Worm (Caenorhabditis elegans): ENCODE data around the gene pigb-1.

Gene pigb-1

DNA sequence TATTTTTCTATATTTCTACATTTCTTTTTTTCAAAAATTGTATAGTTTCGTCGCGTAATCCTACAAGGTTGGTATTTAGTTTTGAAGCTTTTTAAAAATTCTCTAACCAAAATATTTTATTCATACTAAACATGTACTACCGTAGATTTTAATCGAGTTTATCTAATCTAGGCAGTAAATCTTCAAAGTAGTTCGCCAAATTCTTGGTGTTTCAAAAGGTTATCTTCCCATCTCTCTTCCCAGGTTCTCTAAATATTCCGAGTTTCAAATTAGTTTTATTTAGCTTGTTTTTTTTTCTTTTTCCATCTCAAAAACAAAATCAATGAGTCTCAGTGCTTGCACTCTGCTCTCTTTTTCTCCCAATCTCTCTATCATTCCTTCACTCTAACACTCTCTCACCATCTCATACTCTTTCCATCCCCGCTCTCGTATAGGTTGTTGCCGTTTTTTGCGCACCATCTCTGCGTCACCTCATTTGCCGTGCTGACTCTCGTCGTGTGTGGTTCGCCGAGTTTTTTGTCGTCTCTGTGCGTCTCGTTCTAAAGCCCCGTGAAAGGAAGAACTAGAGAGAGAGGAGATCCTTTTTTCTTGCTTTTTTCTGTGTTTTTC is 24.2 kb upstream of the pigb-1 start (continued):
- peak; percentile 21 to 76 for TF ChIP-seq lsy-2 (tag; optimal IDR thresholded peaks at IDR 0.05)
- TF ChIP-seq nhr-10 (tag; optimal IDR thresholded peaks at IDR 0.05): no peak
- peak; percentile 14 for TF ChIP-seq gmeb-1 (tag; optimal IDR thresholded peaks at IDR 0.05)
- TF ChIP-seq nhr-25 (tag; optimal IDR thresholded peaks at IDR 0.05): peak; percentile 58
- TF ChIP-seq lin-11 (tag; optimal IDR thresholded peaks at IDR 0.05): no peak
- peak; percentile 59 for TF ChIP-seq sem-4 (tag; optimal IDR thresholded peaks at IDR 0.05)
- TF ChIP-seq ceh-16 (tag; optimal IDR thresholded peaks at IDR 0.05): peak; percentile 69

- TF ChIP-seq aly-2 (tag; optimal IDR thresholded peaks at IDR 0.05): no peak
- no peak for TF ChIP-seq snpc-4 (tag; optimal IDR thresholded peaks at IDR 0.05)
- no peak for TF ChIP-seq dmd-4 (tag; optimal IDR thresholded peaks at IDR 0.05)
- no peak for TF ChIP-seq unc-55 (GFP tag; optimal IDR thresholded peaks at IDR 0.05)
Measured at ce11 chrII:5016144-5016543, 23.3 kb upstream of the pigb-1 start.

ce11 chrII:5014399-5014798 is 21.5 kb upstream of the pigb-1 start, which contains the start of gene F59A6.2:
TSS of gene F59A6.2 (plus strand) at chrII:5014699.
- TF ChIP-seq skn-1 (tag; optimal IDR thresholded peaks at IDR 0.05) (no peak), dmd-4 (tag; optimal IDR thresholded peaks at IDR 0.05) (no peak), ztf-4 (tag; optimal IDR thresholded peaks at IDR 0.05) (no peak), zag-1 (tag; optimal IDR thresholded peaks at IDR 0.05) (no peak), lin-11 (tag; optimal IDR thresholded peaks at IDR 0.05) (no peak), ztf-1 (GFP tag; conservative IDR thresholded peaks at IDR 0.05) (no peak)

DNA sequence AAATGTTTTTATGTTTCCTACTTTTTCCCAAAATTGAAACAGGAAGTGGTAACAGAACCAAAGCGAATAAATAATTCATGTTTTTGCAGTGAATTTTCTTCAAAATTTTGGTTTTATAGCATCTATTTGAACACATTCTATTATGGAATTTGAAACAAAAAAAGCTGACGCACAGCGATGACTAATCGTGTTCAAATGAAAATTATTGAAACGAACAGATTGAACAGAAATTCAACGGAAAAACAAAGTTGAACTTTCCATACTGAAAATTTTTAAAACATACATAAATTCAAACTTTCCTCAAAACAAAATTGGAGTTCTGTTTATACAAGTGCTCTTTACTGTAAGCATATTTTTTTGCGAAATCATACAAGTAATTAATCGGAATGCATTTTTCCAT is 19.1 kb upstream of the pigb-1 start, which contains the start of gene F59A6.12:
TSS of gene F59A6.12 (minus strand) at position 101 of the 400 bp plus-strand sequence.
- TF ChIP-seq elt-3 (tag; optimal IDR thresholded peaks at IDR 0.05) (no peak), nhr-6 (tag; optimal IDR thresholded peaks at IDR 0.05) (no peak), mbf-1 (tag; optimal IDR thresholded peaks at IDR 0.05) (no peak)

DNA sequence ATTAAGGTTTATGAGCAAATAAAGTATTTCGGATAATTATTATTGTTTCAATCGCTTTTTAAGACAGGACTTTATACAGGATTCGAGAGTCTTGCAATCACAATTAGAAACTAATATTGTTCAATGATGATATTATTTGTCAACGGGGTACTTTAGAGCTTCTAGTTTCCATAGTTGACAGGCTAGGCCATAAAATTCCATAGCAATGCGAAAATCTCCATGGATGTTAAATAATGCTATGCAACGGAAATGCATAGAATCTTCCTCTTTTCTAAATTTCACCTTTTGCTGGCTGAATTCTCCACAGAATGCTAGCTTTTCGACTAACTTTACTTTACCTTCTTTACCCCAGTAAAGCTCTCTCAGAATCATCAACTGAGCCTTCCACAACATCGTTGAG is 15.2 kb upstream of the pigb-1 start, which contains the start of gene F59A6.3:
TSS of gene F59A6.3 (plus strand) at position 301 of the 400 bp plus-strand sequence.
- TF ChIP-seq nhr-21 (tag; optimal IDR thresholded peaks at IDR 0.05): no peak
- no peak for TF ChIP-seq ztf-1 (GFP tag; conservative IDR thresholded peaks at IDR 0.05)
- TF ChIP-seq lin-39 (tag; optimal IDR thresholded peaks at IDR 0.05): no peak
- TF ChIP-seq unc-62 (GFP tag; optimal IDR thresholded peaks at IDR 0.05): no peak
- TF ChIP-seq elt-1 (tag; optimal IDR thresholded peaks at IDR 0.05): no peak
- TF ChIP-seq ztf-11 (tag; optimal IDR thresholded peaks at IDR 0.05): no peak
- TF ChIP-seq zag-1 (tag; optimal IDR thresholded peaks at IDR 0.05): no peak
- no peak for TF ChIP-seq ztf-4 (tag; optimal IDR thresholded peaks at IDR 0.05)
- TF ChIP-seq egl-27 (tag; optimal IDR thresholded peaks at IDR 0.05): no peak
- TF ChIP-seq mdl-1 (tag; optimal IDR thresholded peaks at IDR 0.05): no peak
- TF ChIP-seq ZK546.5 (tag; optimal IDR thresholded peaks at IDR 0.05): no peak
- no peak for TF ChIP-seq nhr-237 (tag; optimal IDR thresholded peaks at IDR 0.05)
- TF ChIP-seq R02D3.7 (tag; optimal IDR thresholded peaks at IDR 0.05): no peak
- no peak for TF ChIP-seq ceh-16 (tag; optimal IDR thresholded peaks at IDR 0.05)
- no peak for TF ChIP-seq alr-1 (tag; optimal IDR thresholded peaks at IDR 0.05)

DNA sequence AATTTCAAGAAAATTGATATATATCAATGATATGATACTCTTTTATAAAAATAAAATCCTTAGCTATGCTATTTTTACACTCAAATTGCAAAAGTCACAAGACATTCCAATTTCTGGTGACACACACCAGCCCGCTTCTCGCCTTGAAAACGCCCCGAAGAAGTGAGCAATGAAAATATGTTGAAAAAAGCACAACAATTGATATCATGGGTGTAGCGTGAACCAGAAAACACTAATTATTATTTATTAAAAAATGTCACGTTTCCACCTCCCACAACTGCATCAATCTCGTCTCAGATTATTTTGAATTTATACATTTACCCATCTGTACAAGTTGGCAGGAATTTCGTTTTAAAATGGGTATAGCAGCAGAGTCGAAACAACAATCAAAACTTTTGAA is 11.9 kb upstream of the pigb-1 start, which contains the start of gene F59A6.4:
TSS of gene F59A6.4 (plus strand) at position 301 of the 400 bp plus-strand sequence.
- TF ChIP-seq snpc-4 (tag; optimal IDR thresholded peaks at IDR 0.05) (no peak), elt-1 (tag; optimal IDR thresholded peaks at IDR 0.05) (no peak), mab-5 (tag; optimal IDR thresholded peaks at IDR 0.05) (no peak), ceh-16 (tag; optimal IDR thresholded peaks at IDR 0.05) (no peak)

ce11 chrII:5003660-5004059 is 10.8 kb upstream of the pigb-1 start, which contains the start of gene F59A6.10:
TSS of gene F59A6.10 (plus strand) at chrII:5003960.
- no peak for TF ChIP-seq F13H6.1 (tag; optimal IDR thresholded peaks at IDR 0.05)
- TF ChIP-seq ceh-16 (tag; optimal IDR thresholded peaks at IDR 0.05): no peak
- TF ChIP-seq ztf-4 (tag; optimal IDR thresholded peaks at IDR 0.05): no peak
- no peak for TF ChIP-seq fos-1 (tag; optimal IDR thresholded peaks at IDR 0.05)
- TF ChIP-seq nhr-237 (tag; optimal IDR thresholded peaks at IDR 0.05): no peak
- no peak for TF ChIP-seq nhr-25 (tag; optimal IDR thresholded peaks at IDR 0.05)

Measured in whole organism, L2 larva.